Fruit fly (Drosophila melanogaster) whole organism, embryonic: Measurements from ENCODE around the gene Klp68D.

Experiments used
- Atf6 ChIP-seq: fragments of 200-800 bp; sonication (Bioruptor generic); IDR thresholded peaks from 2 replicates; pipeline ENCODE4 v1.3.6; 2022; ENCODE audit warnings: missing biosample characterization, missing genetic modification characterization
- Awh ChIP-seq: fragments of 200-800 bp; sonication (Bioruptor generic); IDR thresholded peaks from 2 replicates; pipeline ENCODE4, ENCODE4 v1.3.6; 2022; ENCODE audit warnings: missing biosample characterization, missing genetic modification characterization
- CG10209 ChIP-seq: fragments of 200-800 bp; sonication (Bioruptor generic); optimal IDR thresholded peaks from 3 replicates; lab custom pipeline; 2017; ENCODE audit warnings: missing biosample characterization, mild to moderate bottlenecking, missing genetic modification characterization, missing genetic modification reagents
- CG10654 ChIP-seq: fragments of 200-800 bp; sonication (Bioruptor generic); optimal IDR thresholded peaks from 2 replicates; lab custom pipeline; 2016; ENCODE audit warnings: missing biosample characterization, missing genetic modification characterization
- CG10979 ChIP-seq: fragments of 200-800 bp; sonication (Bioruptor generic); optimal IDR thresholded peaks from 2 replicates; lab custom pipeline; 2018; ENCODE audit warnings: missing biosample characterization, mild to moderate bottlenecking, missing genetic modification characterization, moderate library complexity
- CG11247 ChIP-seq: fragments of 200-800 bp; sonication (Bioruptor generic); IDR thresholded peaks from 2 replicates; pipeline ENCODE4 v1.3.6; 2022; ENCODE audit warnings: missing biosample characterization, missing genetic modification characterization
- CG11695 ChIP-seq: fragments of 200-800 bp; sonication (Bioruptor generic); IDR thresholded peaks from 3 replicates; pipeline ENCODE4 v1.3.6; 2022; ENCODE audit warnings: missing biosample characterization, missing genetic modification characterization
- CG13894 ChIP-seq: fragments of 200-800 bp; sonication (Bioruptor generic); optimal IDR thresholded peaks from 3 replicates; lab custom pipeline; 2018; ENCODE audit warnings: missing biosample characterization, mild to moderate bottlenecking, missing genetic modification characterization, moderate library complexity
- CG17385 ChIP-seq: fragments of 200-800 bp; sonication (Bioruptor generic); optimal IDR thresholded peaks from 3 replicates; lab custom pipeline; 2018; ENCODE audit warnings: missing biosample characterization, mild to moderate bottlenecking, missing genetic modification characterization
- CG18262 ChIP-seq: fragments of 200-800 bp; optimal IDR thresholded peaks from 3 replicates; lab custom pipeline; 2019; ENCODE audit warnings: missing biosample characterization, mild to moderate bottlenecking, missing genetic modification characterization, moderate library complexity
- CG2120 ChIP-seq: fragments of 200-800 bp; sonication (Bioruptor generic); optimal IDR thresholded peaks from 3 replicates; lab custom pipeline; 2016; ENCODE audit warnings: missing biosample characterization, missing genetic modification characterization
- CG8388 ChIP-seq: fragments of 200-800 bp; sonication (Bioruptor generic); optimal IDR thresholded peaks from 2 replicates; lab custom pipeline; 2019; ENCODE audit warnings: missing biosample characterization, mild to moderate bottlenecking, missing genetic modification characterization, moderate library complexity
- CrebB ChIP-seq: fragments of 200-800 bp; sonication (Bioruptor generic); optimal IDR thresholded peaks from 3 replicates; lab custom pipeline; 2018; ENCODE audit warnings: missing biosample characterization, mild to moderate bottlenecking, missing genetic modification characterization
- D19B ChIP-seq: fragments of 200-800 bp; sonication (Bioruptor generic); optimal IDR thresholded peaks from 2 replicates; lab custom pipeline; 2017; ENCODE audit warnings: missing biosample characterization, mild to moderate bottlenecking, missing genetic modification characterization
- Dbx ChIP-seq: fragments of 200-800 bp; sonication (Bioruptor generic); IDR thresholded peaks from 3 replicates; pipeline ENCODE4 v1.3.6; 2022; ENCODE audit warnings: missing biosample characterization, missing genetic modification characterization
- Drgx ChIP-seq: fragments of 200-800 bp; sonication (Bioruptor generic); IDR thresholded peaks from 2 replicates; pipeline ENCODE4 v1.3.6; 2022; ENCODE audit warnings: missing biosample characterization, missing genetic modification characterization
- E2f1 ChIP-seq: fragments of 200-800 bp; sonication (Bioruptor generic); IDR thresholded peaks from 2 replicates; pipeline ENCODE4 v1.3.6; 2022; ENCODE audit warnings: missing biosample characterization, missing genetic modification characterization
- Ets97D ChIP-seq: fragments of 200-800 bp; sonication (Bioruptor generic); optimal IDR thresholded peaks from 3 replicates; lab custom pipeline; 2016; ENCODE audit warnings: missing biosample characterization, missing genetic modification characterization
- HLH54F ChIP-seq: fragments of 200-800 bp; sonication (Bioruptor generic); optimal IDR thresholded peaks from 3 replicates; lab custom pipeline; 2016; ENCODE audit warnings: missing biosample characterization, missing genetic modification characterization
- HmgD ChIP-seq: fragments of 200-800 bp; sonication (Bioruptor generic); optimal IDR thresholded peaks from 3 replicates; lab custom pipeline; 2016; ENCODE audit warnings: missing biosample characterization, missing genetic modification characterization
- Hmx ChIP-seq: fragments of 200-800 bp; sonication (Bioruptor generic); optimal IDR thresholded peaks from 2 replicates; lab custom pipeline; 2016; ENCODE audit warnings: missing biosample characterization, missing genetic modification characterization
- Hr78 ChIP-seq, 2 experiments: fragments of 200-800 bp in 1 of 2; fragments of >200 bp in 1 of 2; sonication (Bioruptor generic) in 1 of 2; optimal IDR thresholded peaks; 2 replicates each; lab custom pipeline; 2017 to 2019; ENCODE audit warnings: missing biosample characterization in 2 of 2, missing genetic modification characterization in 2 of 2, mild to moderate bottlenecking in 1 of 2, moderate library complexity in 1 of 2
- Med ChIP-seq: fragments of 200-800 bp; sonication (Bioruptor generic); peaks from one replicate; lab custom pipeline; 2016; ENCODE audit warnings: missing biosample characterization, missing genetic modification characterization, mild to moderate bottlenecking, inconsistent platforms, moderate library complexity
- Pdp1 ChIP-seq, 2 experiments: fragments of 200-800 bp; sonication (Bioruptor generic); optimal IDR thresholded peaks; 3 replicates each; lab custom pipeline; 2016; ENCODE audit warnings: missing biosample characterization in 2 of 2, missing genetic modification characterization in 2 of 2, mild to moderate bottlenecking in 1 of 2, moderate library complexity in 1 of 2
- Spps ChIP-seq: fragments of 200-800 bp; sonication (Bioruptor generic); optimal IDR thresholded peaks from 2 replicates; lab custom pipeline; 2018; ENCODE audit warnings: missing biosample characterization, mild to moderate bottlenecking, missing genetic modification characterization
- Tbp ChIP-seq: fragments of >200 bp; optimal IDR thresholded peaks from 2 replicates; lab custom pipeline; 2018; ENCODE audit warnings: missing biosample characterization, missing genetic modification characterization
- YL-1 ChIP-seq: fragments of 200-800 bp; sonication (Bioruptor generic); optimal IDR thresholded peaks from 3 replicates; lab custom pipeline; 2017; ENCODE audit warnings: missing biosample characterization, mild to moderate bottlenecking, missing genetic modification characterization
- ase ChIP-seq: fragments of 200-800 bp; sonication (Bioruptor generic); IDR thresholded peaks from 3 replicates; pipeline ENCODE4 v1.3.6; 2022; ENCODE audit warnings: missing biosample characterization, missing genetic modification characterization
- bcd ChIP-seq: fragments of 200-800 bp; sonication (Bioruptor generic); optimal IDR thresholded peaks from 2 replicates; lab custom pipeline; 2017; ENCODE audit warnings: missing biosample characterization, mild to moderate bottlenecking, missing genetic modification characterization
- chinmo ChIP-seq: fragments of 200-800 bp; sonication (Bioruptor generic); IDR thresholded peaks from 4 replicates; pipeline ENCODE4 v1.3.6; 2022; ENCODE audit warnings: missing biosample characterization, missing genetic modification characterization; ENCODE audit not compliant: partially characterized antibody
- chm ChIP-seq: fragments of 200-800 bp; sonication (Bioruptor generic); IDR thresholded peaks from 2 replicates; pipeline ENCODE4 v1.3.6; 2022; ENCODE audit warnings: missing biosample characterization, missing genetic modification characterization
- croc ChIP-seq: fragments of 200-800 bp; sonication (Bioruptor generic); conservative IDR thresholded peaks from 3 replicates; pipeline ENCODE4 v1.3.6; 2022; ENCODE audit warnings: missing biosample characterization, missing genetic modification characterization
- cwo ChIP-seq: fragments of 200-800 bp; sonication (Bioruptor generic); optimal IDR thresholded peaks from 3 replicates; lab custom pipeline; 2017; ENCODE audit warnings: missing biosample characterization, missing genetic modification characterization, mild to moderate bottlenecking, moderate library complexity, missing genetic modification reagents
- ems ChIP-seq: fragments of 200-800 bp; sonication (Bioruptor generic); optimal IDR thresholded peaks from 3 replicates; lab custom pipeline; 2016; ENCODE audit warnings: missing biosample characterization, missing genetic modification characterization
- gcm ChIP-seq: fragments of 200-800 bp; sonication (Bioruptor generic); optimal IDR thresholded peaks from 2 replicates; lab custom pipeline; 2019; ENCODE audit warnings: missing biosample characterization, mild to moderate bottlenecking, missing genetic modification characterization, moderate library complexity
- grau ChIP-seq: fragments of 200-800 bp; optimal IDR thresholded peaks from 3 replicates; lab custom pipeline; 2019; ENCODE audit warnings: missing biosample characterization, mild to moderate bottlenecking, missing genetic modification characterization, moderate library complexity
- ham ChIP-seq: fragments of 200-800 bp; sonication (Bioruptor generic); IDR thresholded peaks from 2 replicates; pipeline ENCODE4 v1.3.6; 2022; ENCODE audit warnings: missing biosample characterization, missing genetic modification characterization
- kah ChIP-seq: fragments of 200-800 bp; sonication (Bioruptor generic); optimal IDR thresholded peaks from 2 replicates; lab custom pipeline; 2018; ENCODE audit warnings: missing biosample characterization, mild to moderate bottlenecking, missing genetic modification characterization
- lab ChIP-seq: fragments of 200-800 bp; sonication (Bioruptor generic); optimal IDR thresholded peaks from 3 replicates; lab custom pipeline; 2017; ENCODE audit warnings: missing biosample characterization, missing genetic modification characterization, mild to moderate bottlenecking, moderate library complexity, missing genetic modification reagents
- run ChIP-seq: fragments of 200-800 bp; sonication (Bioruptor generic); optimal IDR thresholded peaks from 3 replicates; lab custom pipeline; 2018; ENCODE audit warnings: missing biosample characterization, mild to moderate bottlenecking, missing genetic modification characterization
- shn ChIP-seq: fragments of 200-800 bp; sonication (Bioruptor generic); optimal IDR thresholded peaks from 3 replicates; lab custom pipeline; 2016; ENCODE audit warnings: missing biosample characterization, missing genetic modification characterization
- sim ChIP-seq: fragments of 200-800 bp; sonication (Bioruptor generic); IDR thresholded peaks from 2 replicates; pipeline ENCODE4 v1.3.6; 2022; ENCODE audit warnings: missing biosample characterization, missing genetic modification characterization
- sisA ChIP-seq: fragments of 200-800 bp; sonication (Bioruptor generic); IDR thresholded peaks from 2 replicates; pipeline ENCODE4 v1.3.6; 2022; ENCODE audit warnings: missing biosample characterization, missing genetic modification characterization
- tna ChIP-seq: fragments of 200-800 bp; sonication (Bioruptor generic); IDR thresholded peaks from 2 replicates; pipeline ENCODE4 v1.3.6; 2022; ENCODE audit warnings: missing biosample characterization, missing genetic modification characterization; ENCODE audit not compliant: partially characterized antibody
- vvl ChIP-seq: fragments of 200-800 bp; sonication (Bioruptor generic); IDR thresholded peaks from 2 replicates; pipeline ENCODE4 v1.3.6; 2022; ENCODE audit warnings: missing biosample characterization, missing genetic modification characterization
- zen ChIP-seq: fragments of 200-800 bp; sonication (Bioruptor generic); optimal IDR thresholded peaks from 3 replicates; lab custom pipeline; 2018; ENCODE audit warnings: missing biosample characterization, mild to moderate bottlenecking, missing genetic modification characterization, moderate library complexity
- zfh1 ChIP-seq: fragments of 200-800 bp; sonication (Bioruptor generic); IDR thresholded peaks from 3 replicates; pipeline ENCODE4 v1.3.6; 2022; ENCODE audit warnings: missing biosample characterization, missing genetic modification characterization
- zfh2 ChIP-seq: fragments of 200-800 bp; sonication (Bioruptor generic); optimal IDR thresholded peaks from 2 replicates; lab custom pipeline; 2016; ENCODE audit warnings: missing biosample characterization, missing genetic modification characterization

Klp68D gene

DNA sequence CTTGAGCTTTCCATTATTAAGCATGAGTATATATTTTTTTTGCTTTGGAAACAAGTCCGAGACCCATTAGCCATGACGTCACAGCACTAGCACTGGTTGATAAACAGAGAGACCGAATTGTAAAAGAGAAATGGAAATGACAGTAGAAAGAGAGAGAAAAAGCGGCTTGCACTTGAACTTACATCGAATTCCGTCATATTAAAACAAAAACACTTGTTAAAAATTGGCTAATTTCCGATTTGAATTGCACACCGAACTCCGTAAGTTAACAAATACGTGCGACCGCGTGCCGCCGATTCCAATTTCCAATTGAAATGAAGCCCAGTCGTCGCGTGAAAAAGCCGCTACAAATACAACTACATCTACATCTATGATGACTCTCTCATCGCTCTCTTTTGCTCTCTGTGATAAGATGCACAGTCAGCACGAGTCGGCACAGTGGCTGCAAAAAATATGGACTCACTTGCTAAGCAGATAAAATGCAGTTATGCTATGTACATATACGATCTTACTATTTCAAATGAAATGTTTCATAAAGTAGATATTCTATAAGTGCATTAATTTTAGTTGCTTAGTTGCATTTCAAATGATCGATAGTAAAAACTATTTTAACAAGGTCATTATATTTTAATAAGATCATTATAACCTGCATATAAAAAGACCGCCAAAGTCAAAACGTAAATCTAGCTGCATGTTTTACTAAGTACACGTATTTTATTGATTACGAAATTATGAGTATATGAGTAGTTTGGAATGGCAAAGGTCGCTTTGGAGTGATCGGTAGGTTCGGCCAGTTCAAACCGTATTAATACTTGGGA lies 24.4 kb downstream of the Klp68D start (continued):
- TF ChIP-seq tna (peak; percentile 13; the same call in 1 of the 2 replicates), YL-1 (GFP tag; lab: Kevin White, UChicago) (peak; percentile 10), zfh1 (GFP tag; lab: Robert Waterston, UW) (peak; percentile 40; the same call in 1 of the 3 replicates), grau (tag; lab: Kevin White, UChicago) (peak; percentile 53), HLH54F (GFP tag; lab: Kevin White, UChicago) (peak; percentile 26), zen (tag; lab: Kevin White, UChicago) (no peak), sim (GFP tag; lab: Robert Waterston, UW) (no peak), CG11247 (GFP tag; lab: Robert Waterston, UW) (0 out of 2 replicates have a peak, but pooled peaks have one; percentile 32), CG17385 (GFP tag; lab: Kevin White, UChicago) (peak; percentile 29), gcm (GFP tag; lab: Kevin White, UChicago) (no peak), ham (GFP tag; lab: Robert Waterston, UW) (no peak), CG13894 (tag; lab: Kevin White, UChicago) (no peak), CG10979 (peak; percentile 3), cwo (GFP tag; lab: Kevin White, UChicago) (peak; percentile 86), vvl (peak; percentile 83), zfh2 (GFP tag; lab: Kevin White, UChicago) (peak; percentile 13), ems (GFP tag; lab: Kevin White, UChicago) (peak; percentile 33), Atf6 (peak; percentile 70), bcd (GFP tag; lab: Kevin White, UChicago) (no peak), Spps (tag; lab: Kevin White, UChicago) (no peak), Tbp (GFP tag; lab: Kevin White, UChicago) (no peak), Drgx (GFP tag; lab: Robert Waterston, UW) (peak; percentile 56; the same call in 1 of the 2 replicates), ase (GFP tag; lab: Robert Waterston, UW) (peak; percentile 55; the same call in 1 of the 3 replicates), croc (no peak), Hmx (GFP tag; lab: Kevin White, UChicago) (no peak), Med (peak; percentile 79), HmgD (GFP tag; lab: Kevin White, UChicago) (no peak), CG10209 (GFP tag; lab: Kevin White, UChicago) (no peak), CrebB (tag; lab: Kevin White, UChicago) (peak; percentile 63), D19B (GFP tag; lab: Kevin White, UChicago) (no peak), CG8388 (GFP tag; lab: Kevin White, UChicago) (peak; percentile 100), Awh (GFP tag; lab: Robert Waterston, UW) (0 out of 2 replicates have a peak, but pooled peaks have one; percentile 6), Pdp1 (GFP tag; optimal IDR thresholded peaks at IDR 0.05; lab: Kevin White, UChicago) (peak; percentile 13 to 45), chm (GFP tag; lab: Robert Waterston, UW) (peak; percentile 55; the same call in 1 of the 2 replicates), lab (peak; percentile 37), kah (GFP tag; lab: Kevin White, UChicago) (peak; percentile 44), Dbx (no peak), run (tag; lab: Kevin White, UChicago) (no peak), shn (GFP tag; lab: Kevin White, UChicago) (peak; percentile 48), sisA (no peak), CG11695 (peak; percentile 53; the same call in 1 of the 3 replicates), Ets97D (GFP tag; lab: Kevin White, UChicago) (no peak), E2f1 (peak; percentile 30; the same call in 1 of the 2 replicates), CG2120 (peak; percentile 63), CG10654 (GFP tag; lab: Kevin White, UChicago) (no peak), CG18262 (peak; percentile 24), chinmo (GFP tag; lab: Robert Waterston, UW) (peak; percentile 84; the same call in 3 of the 4 replicates), Hr78 (GFP tag; optimal IDR thresholded peaks at IDR 0.05; lab: Kevin White, UChicago) (peak in 1 of 2 experiments; percentile 85)
